Fruit fly (Drosophila melanogaster) whole organism, pupa: ENCODE measurements around the gene CG10550.

Experiments
- CG10348 ChIP-seq: fragments of 200-800 bp; sonication (Bioruptor generic); IDR thresholded peaks from 2 replicates; pipeline ENCODE4 v1.3.6; 2022; ENCODE audit warnings: missing biosample characterization, missing genetic modification characterization
- CG12605 ChIP-seq: fragments of 200-800 bp; sonication (Bioruptor generic); IDR thresholded peaks from 2 replicates; pipeline ENCODE4 v1.3.6; 2022; ENCODE audit warnings: missing biosample characterization, missing genetic modification characterization
- CG13204 ChIP-seq: fragments of 200-800 bp; sonication (Bioruptor generic); optimal IDR thresholded peaks from 2 replicates; lab custom pipeline; 2018; ENCODE audit warnings: missing biosample characterization, mild to moderate bottlenecking, missing genetic modification characterization, moderate library complexity
- CG14655 ChIP-seq: fragments of 200-800 bp; sonication (Bioruptor generic); optimal IDR thresholded peaks from 3 replicates; lab custom pipeline; 2017; ENCODE audit warnings: mild to moderate bottlenecking, missing biosample characterization, missing genetic modification reagents, missing genetic modification characterization
- CG15710 ChIP-seq: fragments of 200-800 bp; sonication (Bioruptor generic); optimal IDR thresholded peaks from 2 replicates; lab custom pipeline; 2018; ENCODE audit warnings: missing biosample characterization, mild to moderate bottlenecking, missing genetic modification characterization, moderate library complexity
- CG17806 ChIP-seq: fragments of 200-800 bp; sonication (Bioruptor generic); optimal IDR thresholded peaks from 2 replicates; lab custom pipeline; 2018; ENCODE audit warnings: missing biosample characterization, mild to moderate bottlenecking, missing genetic modification characterization, moderate library complexity
- CG32121 ChIP-seq: fragments of 200-800 bp; sonication (Bioruptor generic); IDR thresholded peaks from 2 replicates; pipeline ENCODE4 v1.3.6; 2022; ENCODE audit warnings: missing biosample characterization, missing genetic modification characterization
- CG34367 ChIP-seq: fragments of 200-800 bp; sonication (Bioruptor generic); optimal IDR thresholded peaks from 2 replicates; lab custom pipeline; 2018; ENCODE audit warnings: missing biosample characterization, mild to moderate bottlenecking, missing genetic modification characterization
- CG4496 ChIP-seq: fragments of 200-800 bp; sonication (Bioruptor generic); IDR thresholded peaks from 3 replicates; pipeline ENCODE4 v1.3.6; 2022; ENCODE audit warnings: missing biosample characterization, missing genetic modification characterization
- CG8159 ChIP-seq: fragments of 200-800 bp; sonication (Bioruptor generic); optimal IDR thresholded peaks from 3 replicates; lab custom pipeline; 2018; ENCODE audit warnings: missing biosample characterization, mild to moderate bottlenecking, missing genetic modification characterization, moderate library complexity
- CG8301 ChIP-seq: fragments of 200-800 bp; sonication (Bioruptor generic); optimal IDR thresholded peaks from 2 replicates; lab custom pipeline; 2018; ENCODE audit warnings: missing biosample characterization, mild to moderate bottlenecking, missing genetic modification characterization
- CG9948 ChIP-seq: fragments of 200-800 bp; sonication (Bioruptor generic); optimal IDR thresholded peaks from 2 replicates; lab custom pipeline; 2018; ENCODE audit warnings: missing biosample characterization, mild to moderate bottlenecking, missing genetic modification characterization, moderate library complexity
- D1 ChIP-seq: fragments of 200-800 bp; sonication (Bioruptor generic); optimal IDR thresholded peaks from 2 replicates; lab custom pipeline; 2018; ENCODE audit warnings: missing biosample characterization, mild to moderate bottlenecking, missing genetic modification characterization, moderate library complexity
- EcR ChIP-seq: fragments of 200-800 bp; sonication (Bioruptor generic); optimal IDR thresholded peaks from 3 replicates; lab custom pipeline; 2019; ENCODE audit warnings: missing biosample characterization, missing genetic modification characterization, mild to moderate bottlenecking, moderate library complexity, missing genetic modification reagents
- Ets98B ChIP-seq: fragments of 200-800 bp; sonication (Bioruptor generic); IDR thresholded peaks from 2 replicates; pipeline ENCODE4 v1.3.6; 2022; ENCODE audit warnings: missing biosample characterization, missing genetic modification characterization
- Pif1A ChIP-seq: fragments of 200-800 bp; sonication (Bioruptor generic); optimal IDR thresholded peaks from 3 replicates; lab custom pipeline; 2016; ENCODE audit warnings: missing biosample characterization, missing genetic modification characterization
- Pif1B ChIP-seq: fragments of 200-800 bp; sonication (Bioruptor generic); optimal IDR thresholded peaks from 3 replicates; lab custom pipeline; 2016; ENCODE audit warnings: missing biosample characterization, missing genetic modification characterization
- Snoo ChIP-seq: fragments of 200-800 bp; sonication (Bioruptor generic); optimal IDR thresholded peaks from 3 replicates; lab custom pipeline; 2017; ENCODE audit warnings: missing biosample characterization, mild to moderate bottlenecking, missing genetic modification characterization, inconsistent platforms
- fd96Ca ChIP-seq: fragments of 200-800 bp; sonication (Bioruptor generic); IDR thresholded peaks from 3 replicates; pipeline ENCODE4 v1.3.6; 2022; ENCODE audit warnings: missing biosample characterization, missing genetic modification characterization
- gl ChIP-seq: fragments of 200-800 bp; sonication (Bioruptor generic); optimal IDR thresholded peaks from 2 replicates; lab custom pipeline; 2018; ENCODE audit warnings: missing biosample characterization, mild to moderate bottlenecking, missing genetic modification characterization
- rn ChIP-seq: fragments of 200-800 bp; sonication (Bioruptor generic); IDR thresholded peaks from 2 replicates; pipeline ENCODE4 v1.3.6; 2022; ENCODE audit warnings: missing biosample characterization, missing genetic modification characterization

CG10550 gene

dm6 chr3R:25303857-25304440 is 4.2 kb downstream of the CG10550 start, which contains the start of gene CG31436:
Gene CG31436 (plus strand): TSS chr3R:25304137.
- no peak for TF ChIP-seq CG4496
- peak; percentile 74 for TF ChIP-seq EcR
- no peak for TF ChIP-seq fd96Ca (GFP tag; lab: Robert Waterston, UW)

dm6 chr3R:25302239-25302638 is 6.0 kb downstream of the CG10550 start, which contains the start of gene CG31370:
Gene CG31370 (plus strand): TSS chr3R:25302464.
- TF ChIP-seq CG14655 (GFP tag; lab: Kevin White, UChicago) (no peak), CG10348 (no peak), CG8159 (tag; lab: Kevin White, UChicago) (no peak), CG9948 (tag; lab: Kevin White, UChicago) (no peak), CG4496 (no peak), CG34367 (tag; lab: Kevin White, UChicago) (no peak)

- TF ChIP-seq CG14655 (GFP tag; lab: Kevin White, UChicago) (no peak), CG32121 (GFP tag; lab: Robert Waterston, UW) (no peak), D1 (no peak), CG12605 (GFP tag; lab: Robert Waterston, UW) (no peak)
Observed at dm6 chr3R:25300575-25300974, 7.6 kb downstream of the CG10550 start, which contains the start of gene CG13659. Gene CG13659 (plus strand): TSS chr3R:25300891.

- TF ChIP-seq CG4496 (no peak), Pif1A (GFP tag; lab: Kevin White, UChicago) (no peak), EcR (no peak), CG13204 (no peak), CG17806 (no peak), CG32121 (GFP tag; lab: Robert Waterston, UW) (no peak), gl (tag; lab: Kevin White, UChicago) (no peak), CG10348 (no peak), CG9948 (tag; lab: Kevin White, UChicago) (no peak)
Observed at dm6 chr3R:25299507-25299964, 8.7 kb downstream of the CG10550 start, which contains the start of gene CG31288. Gene CG31288 (minus strand): TSS chr3R:25299557.

dm6 chr3R:25297678-25298077 is 10.5 kb downstream of the CG10550 start, which contains the start of gene CG31097:
Gene CG31097 (minus strand): TSS chr3R:25297778.
- TF ChIP-seq EcR = no peak
- TF ChIP-seq CG4496 = no peak
- TF ChIP-seq fd96Ca (GFP tag; lab: Robert Waterston, UW) = no peak
- no peak for TF ChIP-seq CG32121 (GFP tag; lab: Robert Waterston, UW)

DNA sequence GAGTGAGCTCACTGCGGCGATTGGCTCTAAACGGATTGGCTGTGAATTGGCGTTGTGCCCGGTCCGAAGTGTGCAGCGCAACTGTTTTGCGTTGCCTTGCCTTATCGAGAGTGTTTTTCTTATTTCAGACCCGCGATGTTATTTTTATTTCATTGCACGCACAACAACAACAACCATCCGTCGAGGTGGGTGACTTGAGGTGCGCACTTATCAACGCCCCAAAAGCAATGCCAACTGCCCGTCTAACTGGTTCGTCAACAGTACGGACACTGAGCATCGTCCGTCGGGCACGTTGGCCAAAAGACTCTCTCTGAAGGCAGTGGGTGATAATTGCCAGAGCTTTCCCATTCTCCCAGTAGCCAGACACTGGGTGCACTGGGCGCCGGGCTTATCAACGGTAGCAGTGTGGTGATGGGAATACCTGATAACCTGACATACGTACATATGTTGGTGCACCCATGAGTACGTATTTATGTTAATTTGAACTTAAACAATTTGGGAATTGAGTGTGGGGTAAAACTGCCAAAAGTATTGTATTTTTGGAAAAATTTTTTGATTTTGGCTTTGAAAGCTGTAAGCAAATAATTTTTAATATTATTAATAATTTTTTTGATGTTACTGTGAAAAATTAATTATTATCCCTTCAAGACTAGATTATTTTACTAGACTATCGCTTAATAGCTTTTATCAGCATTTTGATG is 12.7 kb downstream of the CG10550 start, which contains the start of gene CG31102:
TSS of gene CG31102 (minus strand) at position 275 of the 701 bp plus-strand sequence.
- TF ChIP-seq CG12605 (GFP tag; lab: Robert Waterston, UW) (no peak), CG32121 (GFP tag; lab: Robert Waterston, UW) (peak; percentile 43; the same call in 1 of the 2 replicates), Ets98B (GFP tag; lab: Robert Waterston, UW) (no peak), Pif1A (GFP tag; lab: Kevin White, UChicago) (no peak), EcR (peak; percentile 63), CG14655 (GFP tag; lab: Kevin White, UChicago) (no peak)

dm6 chr3R:25292864-25293284 is 15.3 kb downstream of the CG10550 start, which contains the start of gene CG31098:
Gene CG31098 (minus strand): TSS chr3R:25292977.
- TF ChIP-seq CG34367 (tag; lab: Kevin White, UChicago) = no peak
- no peak for TF ChIP-seq CG9948 (tag; lab: Kevin White, UChicago)
- TF ChIP-seq gl (tag; lab: Kevin White, UChicago) = no peak
- no peak for TF ChIP-seq EcR
- no peak; the same call in 2 of the 3 replicates for TF ChIP-seq CG4496
- no peak for TF ChIP-seq CG12605 (GFP tag; lab: Robert Waterston, UW)
- no peak for TF ChIP-seq CG10348
- peak; percentile 37 for TF ChIP-seq Pif1B (GFP tag; lab: Kevin White, UChicago)
- TF ChIP-seq Ets98B (GFP tag; lab: Robert Waterston, UW) = no peak
- no peak for TF ChIP-seq CG13204
- peak; percentile 10 for TF ChIP-seq Pif1A (GFP tag; lab: Kevin White, UChicago)
- TF ChIP-seq CG32121 (GFP tag; lab: Robert Waterston, UW) = no peak
- TF ChIP-seq Snoo (tag; lab: Kevin White, UChicago) = no peak
- TF ChIP-seq CG17806 = no peak
- TF ChIP-seq CG8159 (tag; lab: Kevin White, UChicago) = no peak

- TF ChIP-seq rn (GFP tag; lab: Robert Waterston, UW) (no peak), CG15710 (tag; lab: Kevin White, UChicago) (no peak), Snoo (tag; lab: Kevin White, UChicago) (no peak), Pif1B (GFP tag; lab: Kevin White, UChicago) (no peak), CG34367 (tag; lab: Kevin White, UChicago) (no peak), CG12605 (GFP tag; lab: Robert Waterston, UW) (no peak), CG14655 (GFP tag; lab: Kevin White, UChicago) (no peak), CG9948 (tag; lab: Kevin White, UChicago) (no peak), CG32121 (GFP tag; lab: Robert Waterston, UW) (no peak), EcR (no peak), CG13204 (no peak), gl (tag; lab: Kevin White, UChicago) (no peak), CG17806 (no peak), D1 (no peak), CG8159 (tag; lab: Kevin White, UChicago) (no peak), CG8301 (tag; lab: Kevin White, UChicago) (no peak), Ets98B (GFP tag; lab: Robert Waterston, UW) (no peak)
Observed at dm6 chr3R:25289589-25289988, 18.6 kb downstream of the CG10550 start, which contains the start of gene CG11893. Gene CG11893 (plus strand): TSS chr3R:25289889.
